Fruit fly (Drosophila melanogaster) whole organism, embryonic: ENCODE measurements around the gene SMC3.
A peak's percentile ranks its signal among the peaks of the same experiment; 100 is the strongest.

Source experiments
- CG10147 ChIP-seq: fragments of 200-800 bp; sonication (Bioruptor generic); optimal IDR thresholded peaks from 2 replicates; lab custom pipeline; 2019; ENCODE audit warnings: missing biosample characterization, mild to moderate bottlenecking, missing genetic modification characterization, moderate library complexity
- CG10366 ChIP-seq: fragments of 200-800 bp; sonication (Bioruptor generic); IDR thresholded peaks from 2 replicates; pipeline ENCODE4 v1.3.6; 2022; ENCODE audit warnings: missing biosample characterization, missing genetic modification characterization
- CG10959 ChIP-seq: fragments of 200-800 bp; sonication (Bioruptor generic); IDR thresholded peaks from 2 replicates; pipeline ENCODE4 v1.3.6; 2022; ENCODE audit warnings: missing biosample characterization, missing genetic modification characterization
- CG11560 ChIP-seq: fragments of 200-800 bp; sonication (Bioruptor generic); IDR thresholded peaks from 3 replicates; pipeline ENCODE4 v1.3.6; 2022; ENCODE audit warnings: missing biosample characterization, missing genetic modification characterization
- CG12155 ChIP-seq: fragments of 200-800 bp; sonication (Bioruptor generic); optimal IDR thresholded peaks from 3 replicates; lab custom pipeline; 2016; ENCODE audit warnings: missing biosample characterization, missing genetic modification characterization
- CG12219 ChIP-seq: fragments of 200-800 bp; sonication (Bioruptor generic); optimal IDR thresholded peaks from 3 replicates; lab custom pipeline; 2018; ENCODE audit warnings: missing biosample characterization, mild to moderate bottlenecking, missing genetic modification characterization
- CG12659 ChIP-seq: fragments of 200-800 bp; sonication (Bioruptor generic); optimal IDR thresholded peaks from 3 replicates; lab custom pipeline; 2017; ENCODE audit warnings: mild to moderate bottlenecking, missing biosample characterization, missing genetic modification reagents, missing genetic modification characterization
- CG14014 ChIP-seq: fragments of 200-800 bp; sonication (Bioruptor generic); IDR thresholded peaks from 2 replicates; pipeline ENCODE4 v1.3.6; 2022; ENCODE audit warnings: missing biosample characterization, missing genetic modification characterization
- CG14965 ChIP-seq: fragments of 200-800 bp; sonication (Bioruptor generic); optimal IDR thresholded peaks from 2 replicates; lab custom pipeline; 2016; ENCODE audit warnings: missing biosample characterization, missing genetic modification characterization, borderline replicate concordance
- CG15601 ChIP-seq: fragments of 200-800 bp; sonication (Bioruptor generic); optimal IDR thresholded peaks from 3 replicates; lab custom pipeline; 2019; ENCODE audit warnings: missing biosample characterization, mild to moderate bottlenecking, missing genetic modification characterization, moderate library complexity
- CG1602 ChIP-seq: fragments of 200-800 bp; sonication (Bioruptor generic); optimal IDR thresholded peaks from 3 replicates; lab custom pipeline; 2016; ENCODE audit warnings: missing biosample characterization, missing genetic modification characterization
- CG18262 ChIP-seq: fragments of 200-800 bp; optimal IDR thresholded peaks from 3 replicates; lab custom pipeline; 2019; ENCODE audit warnings: missing biosample characterization, mild to moderate bottlenecking, missing genetic modification characterization, moderate library complexity
- CG2202 ChIP-seq: fragments of 200-800 bp; sonication (Bioruptor generic); optimal IDR thresholded peaks from 2 replicates; lab custom pipeline; 2018; ENCODE audit warnings: missing biosample characterization, mild to moderate bottlenecking, missing genetic modification characterization
- CG2712 ChIP-seq: fragments of 200-800 bp; optimal IDR thresholded peaks from 3 replicates; lab custom pipeline; 2019; ENCODE audit warnings: missing biosample characterization, mild to moderate bottlenecking, missing genetic modification characterization, moderate library complexity
- CG31441 ChIP-seq: fragments of 200-800 bp; sonication (Bioruptor generic); IDR thresholded peaks from 2 replicates; pipeline ENCODE4 v1.3.6; 2022; ENCODE audit warnings: missing biosample characterization, missing genetic modification characterization
- CG4282 ChIP-seq: fragments of 200-800 bp; sonication (Bioruptor generic); optimal IDR thresholded peaks from 2 replicates; lab custom pipeline; 2016; ENCODE audit warnings: missing biosample characterization, missing genetic modification characterization
- CG6689 ChIP-seq: fragments of 200-800 bp; sonication (Bioruptor generic); IDR thresholded peaks from 2 replicates; pipeline ENCODE4 v1.3.6; 2022; ENCODE audit warnings: missing biosample characterization, missing genetic modification characterization
- CG7786 ChIP-seq: fragments of 200-800 bp; sonication (Bioruptor generic); optimal IDR thresholded peaks from 2 replicates; lab custom pipeline; 2016; ENCODE audit warnings: missing biosample characterization, missing genetic modification characterization
- CG7839 ChIP-seq: fragments of 200-800 bp; sonication (Bioruptor generic); optimal IDR thresholded peaks from 3 replicates; lab custom pipeline; 2018; ENCODE audit warnings: missing biosample characterization, mild to moderate bottlenecking, missing genetic modification characterization, moderate library complexity
- CG8290 ChIP-seq, 3 experiments: fragments of 200-800 bp; sonication (Bioruptor generic); optimal IDR thresholded peaks; 2 replicates each; lab custom pipeline; 2016 to 2019; ENCODE audit warnings: missing biosample characterization in 3 of 3, missing genetic modification characterization in 3 of 3, mild to moderate bottlenecking in 2 of 3, moderate library complexity in 1 of 3
- CG8359 ChIP-seq: fragments of 200-800 bp; sonication (Bioruptor generic); optimal IDR thresholded peaks from 2 replicates; lab custom pipeline; 2017; ENCODE audit warnings: missing biosample characterization, mild to moderate bottlenecking, missing genetic modification characterization, borderline replicate concordance
- CG8924 ChIP-seq: fragments of 200-800 bp; optimal IDR thresholded peaks from 3 replicates; lab custom pipeline; 2019; ENCODE audit warnings: missing biosample characterization, mild to moderate bottlenecking, missing genetic modification characterization, moderate library complexity
- D19A ChIP-seq: fragments of 200-800 bp; optimal IDR thresholded peaks from 3 replicates; lab custom pipeline; 2019; ENCODE audit warnings: missing biosample characterization, mild to moderate bottlenecking, missing genetic modification characterization, moderate library complexity
- Doc3 ChIP-seq: fragments of 200-800 bp; sonication (Bioruptor generic); IDR thresholded peaks from 3 replicates; pipeline ENCODE4 v1.3.6; 2022; ENCODE audit warnings: missing biosample characterization, missing genetic modification characterization; ENCODE audit not compliant: partially characterized antibody
- Eip74EF ChIP-seq, 2 experiments: fragments of 200-800 bp in 1 of 2; fragments of >200 bp in 1 of 2; sonication (Bioruptor generic) in 1 of 2; optimal IDR thresholded peaks; 2 replicates each; lab custom pipeline; 2017 to 2019; ENCODE audit warnings: missing biosample characterization in 2 of 2, missing genetic modification characterization in 2 of 2, mild to moderate bottlenecking in 1 of 2, moderate library complexity in 1 of 2
- Fer1 ChIP-seq: fragments of 200-800 bp; sonication (Bioruptor generic); optimal IDR thresholded peaks from 2 replicates; lab custom pipeline; 2017; ENCODE audit warnings: missing biosample characterization, mild to moderate bottlenecking, missing genetic modification characterization
- Fer3 ChIP-seq: fragments of 200-800 bp; sonication (Bioruptor generic); optimal IDR thresholded peaks from 2 replicates; lab custom pipeline; 2018; ENCODE audit warnings: missing biosample characterization, mild to moderate bottlenecking, missing genetic modification characterization, moderate library complexity
- HHEX ChIP-seq: fragments of 200-800 bp; sonication (Bioruptor generic); optimal IDR thresholded peaks from 3 replicates; lab custom pipeline; 2017; ENCODE audit warnings: missing biosample characterization, mild to moderate bottlenecking, missing genetic modification characterization, missing genetic modification reagents
- Oaz ChIP-seq: fragments of 200-800 bp; sonication (Bioruptor generic); IDR thresholded peaks from 2 replicates; pipeline ENCODE4 v1.3.6; 2022; ENCODE audit warnings: missing biosample characterization, missing genetic modification characterization
- Vsx1 ChIP-seq: fragments of 200-800 bp; sonication (Bioruptor generic); optimal IDR thresholded peaks from 2 replicates; lab custom pipeline; 2017; ENCODE audit warnings: missing biosample characterization, mild to moderate bottlenecking, missing genetic modification characterization, missing genetic modification reagents
- ara ChIP-seq: fragments of 200-800 bp; sonication (Bioruptor generic); IDR thresholded peaks from 2 replicates; pipeline ENCODE4 v1.3.6; 2022; ENCODE audit warnings: missing biosample characterization, missing genetic modification characterization
- bcd ChIP-seq: fragments of 200-800 bp; sonication (Bioruptor generic); optimal IDR thresholded peaks from 2 replicates; lab custom pipeline; 2017; ENCODE audit warnings: missing biosample characterization, mild to moderate bottlenecking, missing genetic modification characterization
- danr ChIP-seq: fragments of 200-800 bp; sonication (Bioruptor generic); IDR thresholded peaks from 2 replicates; pipeline ENCODE4 v1.3.6; 2022; ENCODE audit warnings: missing biosample characterization, missing genetic modification characterization
- dpn ChIP-seq, 2 experiments: fragments of 200-800 bp; sonication (Bioruptor generic); optimal IDR thresholded peaks; 3 replicates each; lab custom pipeline; 2016; ENCODE audit warnings: missing biosample characterization in 2 of 2, missing genetic modification characterization in 2 of 2
- fd102C ChIP-seq: fragments of 200-800 bp; sonication (Bioruptor generic); optimal IDR thresholded peaks from 2 replicates; lab custom pipeline; 2018; ENCODE audit warnings: missing biosample characterization, mild to moderate bottlenecking, missing genetic modification characterization, moderate library complexity
- fd96Cb ChIP-seq: fragments of 200-800 bp; sonication (Bioruptor generic); optimal IDR thresholded peaks from 2 replicates; lab custom pipeline; 2018; ENCODE audit warnings: missing biosample characterization, mild to moderate bottlenecking, missing genetic modification characterization, moderate library complexity
- hb ChIP-seq: fragments of 200-800 bp; sonication (Bioruptor generic); IDR thresholded peaks from 3 replicates; pipeline ENCODE4 v1.3.6; 2022; ENCODE audit warnings: missing biosample characterization, missing genetic modification characterization; ENCODE audit not compliant: partially characterized antibody
- ken ChIP-seq: fragments of 200-800 bp; sonication (Bioruptor generic); IDR thresholded peaks from 3 replicates; pipeline ENCODE4 v1.3.6; 2022; ENCODE audit warnings: missing biosample characterization, missing genetic modification characterization
- klu ChIP-seq: fragments of 200-800 bp; sonication (Bioruptor generic); IDR thresholded peaks from 2 replicates; pipeline ENCODE4 v1.3.6; 2022; ENCODE audit warnings: missing biosample characterization, missing genetic modification characterization
- maf-S ChIP-seq: fragments of 200-800 bp; sonication (Bioruptor generic); optimal IDR thresholded peaks from 2 replicates; lab custom pipeline; 2016; ENCODE audit warnings: missing biosample characterization, missing genetic modification characterization
- nerfin-2 ChIP-seq: fragments of 200-800 bp; sonication (Bioruptor generic); IDR thresholded peaks from 2 replicates; pipeline ENCODE4 v1.3.6; 2022; ENCODE audit warnings: missing biosample characterization, missing genetic modification characterization; ENCODE audit not compliant: partially characterized antibody
- org-1 ChIP-seq: fragments of 200-800 bp; sonication (Bioruptor generic); optimal IDR thresholded peaks from 2 replicates; lab custom pipeline; 2017; ENCODE audit warnings: missing biosample characterization, missing genetic modification characterization
- pnt ChIP-seq: fragments of 200-800 bp; sonication (Bioruptor generic); optimal IDR thresholded peaks from 3 replicates; lab custom pipeline; 2016; ENCODE audit warnings: missing biosample characterization, missing genetic modification characterization
- run ChIP-seq: fragments of 200-800 bp; sonication (Bioruptor generic); optimal IDR thresholded peaks from 3 replicates; lab custom pipeline; 2018; ENCODE audit warnings: missing biosample characterization, mild to moderate bottlenecking, missing genetic modification characterization
- salm ChIP-seq: fragments of 200-800 bp; sonication (Bioruptor generic); optimal IDR thresholded peaks from 2 replicates; lab custom pipeline; 2018; ENCODE audit warnings: missing biosample characterization, mild to moderate bottlenecking, missing genetic modification characterization
- sens-2 ChIP-seq: fragments of 200-800 bp; sonication (Bioruptor generic); IDR thresholded peaks from 2 replicates; pipeline ENCODE4 v1.3.6; 2022; ENCODE audit warnings: missing biosample characterization, missing genetic modification characterization
- seq ChIP-seq: fragments of 200-800 bp; sonication (Bioruptor generic); IDR thresholded peaks from 2 replicates; pipeline ENCODE4 v1.3.6; 2022; ENCODE audit warnings: missing biosample characterization, missing genetic modification characterization
- sisA ChIP-seq: fragments of 200-800 bp; sonication (Bioruptor generic); IDR thresholded peaks from 2 replicates; pipeline ENCODE4 v1.3.6; 2022; ENCODE audit warnings: missing biosample characterization, missing genetic modification characterization
- usp ChIP-seq: fragments of >200 bp; optimal IDR thresholded peaks from 2 replicates; lab custom pipeline; 2017; ENCODE audit warnings: missing biosample characterization, missing genetic modification characterization
- vfl ChIP-seq: fragments of 200-800 bp; sonication (Bioruptor generic); optimal IDR thresholded peaks from 2 replicates; lab custom pipeline; 2016; ENCODE audit warnings: missing biosample characterization, missing genetic modification characterization

SMC3 gene

dm6 chrX:16579978-16580377, 13.3 kb downstream of the SMC3 start (continued):
- no peak for TF ChIP-seq CG15601
- TF ChIP-seq pnt, result no peak
- peak; percentile 35 for TF ChIP-seq bcd (GFP tag; lab: Kevin White, UChicago)
- TF ChIP-seq CG12155 (GFP tag; lab: Kevin White, UChicago), result peak; percentile 11
- no peak for TF ChIP-seq CG10366 (GFP tag; lab: Robert Waterston, UW)
- peak; percentile 14 for TF ChIP-seq Vsx1
- TF ChIP-seq CG12219 (GFP tag; lab: Kevin White, UChicago), result peak; percentile 14
- TF ChIP-seq vfl, result no peak
- TF ChIP-seq CG8359, result no peak
- TF ChIP-seq CG8924 (tag; lab: Kevin White, UChicago), result peak; percentile 42
- no peak for TF ChIP-seq CG11560
- TF ChIP-seq CG8290 (GFP tag; optimal IDR thresholded peaks at IDR 0.05; lab: Kevin White, UChicago), result no peak
- no peak for TF ChIP-seq CG8290 (tag; optimal IDR thresholded peaks at IDR 0.05; lab: Kevin White, UChicago)
- peak; percentile 36; the same call in 1 of the 2 replicates for TF ChIP-seq sisA
- peak; percentile 19 for TF ChIP-seq org-1 (GFP tag; lab: Kevin White, UChicago)
- no peak for TF ChIP-seq CG10959 (GFP tag; lab: Robert Waterston, UW)
- TF ChIP-seq usp (GFP tag; lab: Kevin White, UChicago), result no peak
- TF ChIP-seq CG7839, result peak; percentile 70
- 0 out of 2 replicates have a peak, but pooled peaks have one; percentile 18 for TF ChIP-seq CG14014 (GFP tag; lab: Robert Waterston, UW)
- TF ChIP-seq ara, result 0 out of 2 replicates have a peak, but pooled peaks have one; percentile 39
- peak; percentile 16 for TF ChIP-seq CG12659 (GFP tag; lab: Kevin White, UChicago)
- peak; percentile 64 for TF ChIP-seq CG31441 (GFP tag; lab: Robert Waterston, UW)
- peak; percentile 34; the same call in 1 of the 2 replicates for TF ChIP-seq CG6689 (GFP tag; lab: Robert Waterston, UW)
- no peak for TF ChIP-seq CG14965
- peak in 1 of 2 experiments; percentile 11 for TF ChIP-seq dpn (GFP tag; optimal IDR thresholded peaks at IDR 0.05; lab: Kevin White, UChicago)
- no peak for TF ChIP-seq CG7786 (GFP tag; lab: Kevin White, UChicago)
- peak; percentile 37 for TF ChIP-seq HHEX
- TF ChIP-seq CG10147 (GFP tag; lab: Kevin White, UChicago), result peak; percentile 54
- no peak for TF ChIP-seq sens-2 (GFP tag; lab: Robert Waterston, UW)
- peak; percentile 45 for TF ChIP-seq CG18262 (tag; lab: Kevin White, UChicago)
- peak; percentile 55 for TF ChIP-seq CG2712 (tag; lab: Kevin White, UChicago)
- no peak for TF ChIP-seq salm (tag; lab: Kevin White, UChicago)
- TF ChIP-seq Eip74EF (GFP tag; optimal IDR thresholded peaks at IDR 0.05; lab: Kevin White, UChicago), result peak in 1 of 2 experiments; percentile 34
- TF ChIP-seq seq, result no peak
- no peak for TF ChIP-seq Doc3 (GFP tag; lab: Robert Waterston, UW)
- TF ChIP-seq maf-S (GFP tag; lab: Kevin White, UChicago), result no peak
- TF ChIP-seq ken (GFP tag; lab: Robert Waterston, UW), result no peak
- no peak for TF ChIP-seq nerfin-2 (GFP tag; lab: Robert Waterston, UW)
- TF ChIP-seq fd96Cb (tag; lab: Kevin White, UChicago), result peak; percentile 44
- no peak for TF ChIP-seq Oaz (GFP tag; lab: Robert Waterston, UW)
- no peak for TF ChIP-seq CG4282 (GFP tag; lab: Kevin White, UChicago)
- peak; percentile 20 for TF ChIP-seq Fer3
- no peak for TF ChIP-seq CG1602 (GFP tag; lab: Kevin White, UChicago)
- no peak for TF ChIP-seq danr (GFP tag; lab: Robert Waterston, UW)
- no peak for TF ChIP-seq run
- peak; percentile 13 for TF ChIP-seq D19A (tag; lab: Kevin White, UChicago)
- TF ChIP-seq klu (GFP tag; lab: Robert Waterston, UW), result no peak
- TF ChIP-seq hb (GFP tag; lab: Robert Waterston, UW), result no peak
- no peak for TF ChIP-seq CG2202
- peak; percentile 61 for TF ChIP-seq Fer1
- no peak for TF ChIP-seq fd102C (GFP tag; lab: Kevin White, UChicago)
